Worm (Caenorhabditis elegans) whole organism, L4 larva: ENCODE results near the gene R08A2.5.

Source experiments
- ZK546.5 ChIP-seq, 2 experiments: sonication (generic microtip); optimal IDR thresholded peaks; 2 replicates each; lab custom pipeline; 2017; ENCODE audit warnings: missing biosample characterization in 2 of 2, missing genetic modification characterization in 2 of 2
- ama-1 ChIP-seq: fragments of 150-350 bp; optimal IDR thresholded peaks from 2 replicates; lab custom pipeline; 2014; ENCODE audit warnings: inconsistent platforms, mixed read lengths
- ceh-28 ChIP-seq: fragments of 150-350 bp; optimal IDR thresholded peaks from 2 replicates; lab custom pipeline; 2014; ENCODE audit warnings: missing biosample characterization, missing genetic modification reagents, missing genetic modification characterization
- ceh-32 ChIP-seq: sonication (generic microtip); optimal IDR thresholded peaks from 2 replicates; lab custom pipeline; 2016; ENCODE audit warnings: mild to moderate bottlenecking, missing genetic modification characterization, missing compliant biosample characterization; ENCODE audit not compliant: poor library complexity
- nhr-77 ChIP-seq: fragments of 150-350 bp; optimal IDR thresholded peaks from 2 replicates; lab custom pipeline; 2014; ENCODE audit warnings: missing biosample characterization, missing genetic modification characterization

DNA sequence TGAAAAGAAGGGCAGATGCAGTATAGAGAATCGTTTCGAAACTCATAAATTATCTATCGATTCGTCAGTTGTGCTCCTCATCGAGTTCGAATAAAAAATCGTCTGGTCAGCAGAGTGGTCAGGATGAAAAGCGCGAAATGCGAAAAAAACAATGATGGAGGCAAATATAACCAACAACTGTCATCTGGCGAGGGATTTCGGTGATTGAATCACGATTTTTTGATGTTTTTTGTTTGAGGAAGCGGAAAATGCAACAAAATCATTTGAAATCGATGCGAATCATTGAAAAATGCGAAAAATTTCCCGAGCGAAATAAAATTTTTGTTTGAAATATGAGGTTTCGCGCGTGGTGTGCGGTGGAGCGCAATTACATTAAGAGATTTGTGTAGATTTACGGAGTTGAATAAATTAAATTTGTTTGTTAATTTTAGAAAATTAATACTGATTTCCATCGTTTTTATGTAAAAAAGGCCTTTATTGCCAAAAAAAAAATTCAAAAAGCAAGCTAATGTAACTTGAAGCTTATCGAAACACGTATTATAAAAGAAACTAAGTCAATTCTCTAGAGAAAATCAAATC, 21.9 kb downstream of the R08A2.5 start, which contains the start of gene unc-61:
- TF ChIP-seq ama-1 (no peak), ZK546.5 (tag; optimal IDR thresholded peaks at IDR 0.05; lab: Kevin White, UChicago) (no peak), ceh-28 (tag; lab: Kevin White, UChicago) (no peak), ceh-32 (tag; lab: Kevin White, UChicago) (no peak), nhr-77 (tag; lab: Kevin White, UChicago) (no peak)
